Worm (Caenorhabditis elegans): ENCODE measurements around the gene trcs-2.

Gene trcs-2

ce11 chrII:8742972-8743371 is 20.7 kb downstream of the trcs-2 start:
- TF ChIP-seq lin-15B (tag; optimal IDR thresholded peaks at IDR 0.05) (peak; percentile 21), zag-1 (tag; optimal IDR thresholded peaks at IDR 0.05) (no peak), pha-4 (tag; optimal IDR thresholded peaks at IDR 0.05) (no peak), nhr-11 (tag; optimal IDR thresholded peaks at IDR 0.05) (no peak), egl-5 (tag; optimal IDR thresholded peaks at IDR 0.05) (no peak), pqm-1 (tag; optimal IDR thresholded peaks at IDR 0.05) (no peak), fkh-10 (GFP tag; optimal IDR thresholded peaks at IDR 0.05) (no peak), hmg-11 (tag; optimal IDR thresholded peaks at IDR 0.05) (no peak)

ce11 chrII:8743379-8744173 is 21.3 kb downstream of the trcs-2 start, which contains the start of gene mak-1:
TSS of gene mak-1 (plus strand) at chrII:8744071.
- no peak for TF ChIP-seq nhr-67 (tag; optimal IDR thresholded peaks at IDR 0.05)
- peak; percentile 17 for TF ChIP-seq nhr-23 (tag; optimal IDR thresholded peaks at IDR 0.05)
- peak; percentile 30 for TF ChIP-seq lin-39 (tag; optimal IDR thresholded peaks at IDR 0.05)
- TF ChIP-seq pqm-1 (tag; optimal IDR thresholded peaks at IDR 0.05) = peak; percentile 46
- TF ChIP-seq ama-1 (optimal IDR thresholded peaks at IDR 0.05) = peak; percentile 94
- peak; percentile 65 for TF ChIP-seq nhr-43 (tag; optimal IDR thresholded peaks at IDR 0.05; ENCODE audit: poor library complexity, severe bottlenecking)
- TF ChIP-seq nhr-25 (tag; optimal IDR thresholded peaks at IDR 0.05) = peak; percentile 55
- TF ChIP-seq elt-2 (tag; optimal IDR thresholded peaks at IDR 0.05) = peak; percentile 90
- peak; percentile 76 for TF ChIP-seq nfya-1 (tag; optimal IDR thresholded peaks at IDR 0.05; ENCODE audit: insufficient read depth)
- peak; percentile 75 for TF ChIP-seq jun-1 (tag; optimal IDR thresholded peaks at IDR 0.05)
- TF ChIP-seq zag-1 (tag; optimal IDR thresholded peaks at IDR 0.05) = no peak

ce11 chrII:8744555-8745448 is 22.5 kb downstream of the trcs-2 start:
- TF ChIP-seq unc-39 (tag; optimal IDR thresholded peaks at IDR 0.05) (no peak), fkh-2 (tag; optimal IDR thresholded peaks at IDR 0.05) (no peak), fkh-10 (GFP tag; optimal IDR thresholded peaks at IDR 0.05) (no peak), ceh-16 (tag; optimal IDR thresholded peaks at IDR 0.05) (no peak), jun-1 (tag; optimal IDR thresholded peaks at IDR 0.05) (peak; percentile 20), fos-1 (tag; optimal IDR thresholded peaks at IDR 0.05) (no peak), snpc-4 (tag; optimal IDR thresholded peaks at IDR 0.05) (no peak), nhr-77 (tag; optimal IDR thresholded peaks at IDR 0.05) (no peak), ama-1 (optimal IDR thresholded peaks at IDR 0.05) (peak; percentile 96), skn-1 (tag; optimal IDR thresholded peaks at IDR 0.05) (no peak), nhr-43 (tag; optimal IDR thresholded peaks at IDR 0.05; ENCODE audit: poor library complexity, severe bottlenecking) (peak; percentile 36), lin-15B (tag; optimal IDR thresholded peaks at IDR 0.05) (no peak), ZK546.5 (tag; optimal IDR thresholded peaks at IDR 0.05) (no peak), egl-27 (tag; optimal IDR thresholded peaks at IDR 0.05) (no peak), pha-4 (tag; optimal IDR thresholded peaks at IDR 0.05) (peak; percentile 41), elt-2 (tag; optimal IDR thresholded peaks at IDR 0.05) (peak; percentile 24), nhr-67 (tag; optimal IDR thresholded peaks at IDR 0.05) (no peak), nhr-76 (tag; optimal IDR thresholded peaks at IDR 0.05) (no peak), ztf-4 (tag; optimal IDR thresholded peaks at IDR 0.05) (peak; percentile 4), elt-1 (tag; optimal IDR thresholded peaks at IDR 0.05) (no peak), ztf-11 (tag; optimal IDR thresholded peaks at IDR 0.05) (no peak), nhr-25 (tag; optimal IDR thresholded peaks at IDR 0.05) (peak; percentile 85), nhr-28 (tag; optimal IDR thresholded peaks at IDR 0.05) (no peak), egl-5 (tag; optimal IDR thresholded peaks at IDR 0.05) (no peak), nhr-237 (tag; optimal IDR thresholded peaks at IDR 0.05) (no peak), nfya-1 (tag; optimal IDR thresholded peaks at IDR 0.05; ENCODE audit: insufficient read depth) (peak; percentile 37), zag-1 (tag; optimal IDR thresholded peaks at IDR 0.05) (no peak), aly-2 (tag; optimal IDR thresholded peaks at IDR 0.05) (no peak), ceh-28 (tag; optimal IDR thresholded peaks at IDR 0.05) (no peak), nhr-12 (tag; optimal IDR thresholded peaks at IDR 0.05) (no peak), mdl-1 (tag; optimal IDR thresholded peaks at IDR 0.05) (peak; percentile 14), daf-12 (tag; optimal IDR thresholded peaks at IDR 0.05) (no peak), nhr-23 (tag; optimal IDR thresholded peaks at IDR 0.05) (peak; percentile 67), tbx-2 (tag; optimal IDR thresholded peaks at IDR 0.05) (no peak), hmg-11 (tag; optimal IDR thresholded peaks at IDR 0.05) (no peak), lsy-12 (tag; optimal IDR thresholded peaks at IDR 0.05) (no peak), lin-39 (tag; optimal IDR thresholded peaks at IDR 0.05) (peak; percentile 47), ceh-9 (tag; optimal IDR thresholded peaks at IDR 0.05) (no peak), pqm-1 (tag; optimal IDR thresholded peaks at IDR 0.05) (peak; percentile 3), sea-2 (GFP tag; optimal IDR thresholded peaks at IDR 0.05) (no peak)
